Worm (Caenorhabditis elegans) whole organism, midembryonic: ENCODE measurements around the gene srw-48.

Experiments
- T22C8.4 ChIP-seq: fragments of 200-800 bp; sonication (Bioruptor generic); IDR thresholded peaks from 2 replicates; pipeline ENCODE4 v1.3.6; 2022; ENCODE audit warnings: missing genetic modification characterization, missing compliant biosample characterization
- cog-1 ChIP-seq: sonication (generic microtip); optimal IDR thresholded peaks from 2 replicates; lab custom pipeline; 2016; ENCODE audit warnings: missing genetic modification characterization, missing compliant biosample characterization
- flt-1 ChIP-seq: fragments of 200-800 bp; sonication (Bioruptor generic); IDR thresholded peaks from 2 replicates; pipeline ENCODE4 v1.3.6; 2022; ENCODE audit warnings: missing genetic modification characterization, missing compliant biosample characterization
- klf-2 ChIP-seq: fragments of 200-800 bp; sonication (Bioruptor generic); conservative IDR thresholded peaks from 2 replicates; pipeline ENCODE4 v1.3.6; 2022; ENCODE audit warnings: missing genetic modification reagents, missing genetic modification characterization, missing compliant biosample characterization
- ref-1 ChIP-seq: fragments of 200-800 bp; sonication (Bioruptor generic); conservative IDR thresholded peaks from 2 replicates; pipeline ENCODE4 v1.3.6; 2022; ENCODE audit warnings: missing genetic modification reagents, missing genetic modification characterization, missing compliant biosample characterization
- tab-1 ChIP-seq: fragments of 200-800 bp; sonication (Bioruptor generic); IDR thresholded peaks from 2 replicates; pipeline ENCODE4 v1.3.6; 2022; ENCODE audit warnings: missing genetic modification characterization, missing compliant biosample characterization
- ztf-23 ChIP-seq: fragments of 200-800 bp; sonication (Bioruptor generic); IDR thresholded peaks from 2 replicates; pipeline ENCODE4 v1.3.6; 2022; ENCODE audit warnings: missing genetic modification reagents, missing genetic modification characterization, missing compliant biosample characterization
- ztf-29 ChIP-seq: fragments of 200-800 bp; sonication (Bioruptor generic); IDR thresholded peaks from 2 replicates; pipeline ENCODE4 v1.3.6; 2022; ENCODE audit warnings: missing genetic modification reagents, missing genetic modification characterization, missing compliant biosample characterization

DNA sequence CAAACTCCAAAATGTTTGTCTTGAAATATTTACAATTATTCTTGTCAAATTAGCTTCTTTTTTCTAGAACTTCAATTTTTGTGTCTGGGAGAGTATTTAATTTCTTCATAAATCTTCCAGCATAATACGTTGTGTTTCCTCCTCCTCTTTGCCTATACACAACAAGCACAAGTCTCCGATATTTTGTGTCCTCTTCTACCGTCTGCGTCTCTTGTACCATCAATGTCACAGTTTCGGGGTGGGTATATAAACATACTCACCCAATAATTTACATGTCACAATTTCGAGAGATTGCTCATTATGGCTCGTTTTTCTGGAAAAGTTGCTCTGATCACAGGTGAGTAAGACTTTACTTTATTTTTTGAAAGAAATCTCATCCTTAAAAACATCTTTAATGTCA, 16.8 kb downstream of the srw-48 start, which contains the start of gene F26D2.15:
- no peak for TF ChIP-seq flt-1 (GFP tag; lab: Robert Waterston, UW)
- TF ChIP-seq klf-2 (GFP tag; lab: Robert Waterston, UW) = no peak
- TF ChIP-seq tab-1 (GFP tag; lab: Robert Waterston, UW) = no peak
- no peak for TF ChIP-seq ztf-23 (GFP tag; lab: Robert Waterston, UW)
- TF ChIP-seq cog-1 (tag; lab: Kevin White, UChicago) = no peak
- no peak for TF ChIP-seq ref-1
- no peak for TF ChIP-seq ztf-29 (GFP tag; lab: Robert Waterston, UW)
- no peak for TF ChIP-seq T22C8.4
